Fruit fly (Drosophila melanogaster) whole organism, embryonic: ENCODE results near the gene CG10226.
A peak's percentile ranks its signal among the peaks of the same experiment; 100 is the strongest.

Experiments
- Atf6 ChIP-seq: fragments of 200-800 bp; sonication (Bioruptor generic); IDR thresholded peaks from 2 replicates; pipeline ENCODE4 v1.3.6; 2022; ENCODE audit warnings: missing biosample characterization, missing genetic modification characterization
- Awh ChIP-seq: fragments of 200-800 bp; sonication (Bioruptor generic); IDR thresholded peaks from 2 replicates; pipeline ENCODE4, ENCODE4 v1.3.6; 2022; ENCODE audit warnings: missing biosample characterization, missing genetic modification characterization
- Bteb2 ChIP-seq: fragments of 200-800 bp; sonication (Bioruptor generic); optimal IDR thresholded peaks from 2 replicates; lab custom pipeline; 2016; ENCODE audit warnings: missing biosample characterization, missing genetic modification characterization
- CG10431 ChIP-seq: fragments of 200-800 bp; sonication (Bioruptor generic); optimal IDR thresholded peaks from 3 replicates; lab custom pipeline; 2018; ENCODE audit warnings: missing biosample characterization, mild to moderate bottlenecking, missing genetic modification characterization
- CG11723 ChIP-seq: fragments of 200-800 bp; sonication (Bioruptor generic); optimal IDR thresholded peaks from 2 replicates; lab custom pipeline; 2017; ENCODE audit warnings: missing biosample characterization, mild to moderate bottlenecking, missing genetic modification characterization
- CG14667 ChIP-seq: fragments of 200-800 bp; sonication (Bioruptor generic); IDR thresholded peaks from 2 replicates; pipeline ENCODE4 v1.3.6; 2022; ENCODE audit warnings: missing biosample characterization, missing genetic modification characterization
- CG16779 ChIP-seq: fragments of 200-800 bp; sonication (Bioruptor generic); IDR thresholded peaks from 2 replicates; pipeline ENCODE4 v1.3.6; 2022; ENCODE audit warnings: missing biosample characterization, missing genetic modification characterization
- CG17612 ChIP-seq: fragments of 200-800 bp; sonication (Bioruptor generic); IDR thresholded peaks from 2 replicates; pipeline ENCODE4 v1.3.6; 2022; ENCODE audit warnings: missing biosample characterization, missing genetic modification characterization
- CG18011 ChIP-seq: fragments of 200-800 bp; sonication (Bioruptor generic); optimal IDR thresholded peaks from 2 replicates; lab custom pipeline; 2017; ENCODE audit warnings: missing biosample characterization, missing genetic modification characterization, mild to moderate bottlenecking, moderate library complexity, missing genotype
- CG1832 ChIP-seq: fragments of 200-800 bp; sonication (Bioruptor generic); optimal IDR thresholded peaks from 2 replicates; lab custom pipeline; 2017; ENCODE audit warnings: missing biosample characterization, mild to moderate bottlenecking, missing genetic modification characterization, inconsistent platforms
- CG3065 ChIP-seq: fragments of 200-800 bp; sonication (Bioruptor generic); optimal IDR thresholded peaks from 2 replicates; lab custom pipeline; 2016; ENCODE audit warnings: missing biosample characterization, missing genetic modification characterization
- CG31365 ChIP-seq: fragments of 200-800 bp; sonication (Bioruptor generic); optimal IDR thresholded peaks from 2 replicates; lab custom pipeline; 2018; ENCODE audit warnings: missing biosample characterization, mild to moderate bottlenecking, missing genetic modification characterization
- CG3163 ChIP-seq: fragments of 200-800 bp; sonication (Bioruptor generic); optimal IDR thresholded peaks from 3 replicates; lab custom pipeline; 2016; ENCODE audit warnings: missing biosample characterization, missing genetic modification characterization
- CG3995 ChIP-seq: fragments of 200-800 bp; sonication (Bioruptor generic); optimal IDR thresholded peaks from 3 replicates; lab custom pipeline; 2016; ENCODE audit warnings: missing biosample characterization, missing genetic modification characterization
- CG6175 ChIP-seq: fragments of 200-800 bp; sonication (Bioruptor generic); IDR thresholded peaks from 3 replicates; pipeline ENCODE4 v1.3.6; 2022; ENCODE audit warnings: missing biosample characterization, missing genetic modification characterization
- CG6765 ChIP-seq: fragments of 200-800 bp; sonication (Bioruptor generic); optimal IDR thresholded peaks from 3 replicates; lab custom pipeline; 2017; ENCODE audit warnings: missing biosample characterization, mild to moderate bottlenecking, missing genetic modification characterization
- CG6854 ChIP-seq: fragments of 200-800 bp; sonication (Bioruptor generic); optimal IDR thresholded peaks from 3 replicates; lab custom pipeline; 2017; ENCODE audit warnings: missing biosample characterization, mild to moderate bottlenecking, missing genetic modification characterization
- CG7745 ChIP-seq: fragments of 200-800 bp; sonication (Bioruptor generic); optimal IDR thresholded peaks from 2 replicates; lab custom pipeline; 2018; ENCODE audit warnings: missing biosample characterization, mild to moderate bottlenecking, missing genetic modification characterization, moderate library complexity
- CG7786 ChIP-seq: fragments of 200-800 bp; sonication (Bioruptor generic); optimal IDR thresholded peaks from 2 replicates; lab custom pipeline; 2016; ENCODE audit warnings: missing biosample characterization, missing genetic modification characterization
- CG7963 ChIP-seq: fragments of 200-800 bp; sonication (Bioruptor generic); IDR thresholded peaks from 3 replicates; pipeline ENCODE4 v1.3.6; 2022; ENCODE audit warnings: missing biosample characterization, missing genetic modification characterization; ENCODE audit not compliant: partially characterized antibody
- CG8359 ChIP-seq: fragments of 200-800 bp; sonication (Bioruptor generic); optimal IDR thresholded peaks from 2 replicates; lab custom pipeline; 2017; ENCODE audit warnings: missing biosample characterization, mild to moderate bottlenecking, missing genetic modification characterization, borderline replicate concordance
- Camta ChIP-seq: fragments of 200-800 bp; sonication (Bioruptor generic); optimal IDR thresholded peaks from 2 replicates; lab custom pipeline; 2016; ENCODE audit warnings: missing biosample characterization, missing genetic modification characterization
- Dad ChIP-seq: fragments of 200-800 bp; sonication (Bioruptor generic); optimal IDR thresholded peaks from 3 replicates; lab custom pipeline; 2016; ENCODE audit warnings: missing biosample characterization, missing genetic modification characterization
- Dek ChIP-seq: fragments of 200-800 bp; sonication (Bioruptor generic); optimal IDR thresholded peaks from 3 replicates; lab custom pipeline; 2019; ENCODE audit warnings: missing biosample characterization, mild to moderate bottlenecking, missing genetic modification characterization, moderate library complexity
- HLHmδ ChIP-seq: fragments of 200-800 bp; sonication (Bioruptor generic); optimal IDR thresholded peaks from 2 replicates; lab custom pipeline; 2018; ENCODE audit warnings: missing biosample characterization, mild to moderate bottlenecking, missing genetic modification characterization, moderate library complexity
- Hand ChIP-seq: fragments of 200-800 bp; sonication (Bioruptor generic); optimal IDR thresholded peaks from 2 replicates; lab custom pipeline; 2017; ENCODE audit warnings: mild to moderate bottlenecking, missing biosample characterization, missing genetic modification reagents, missing genetic modification characterization
- Lhr ChIP-seq: fragments of 200-800 bp; sonication (Bioruptor generic); optimal IDR thresholded peaks from 3 replicates; lab custom pipeline; 2017; ENCODE audit warnings: mild to moderate bottlenecking, missing biosample characterization, missing genetic modification reagents, missing genetic modification characterization
- MTF-1 ChIP-seq: fragments of 200-800 bp; sonication (Bioruptor generic); optimal IDR thresholded peaks from 2 replicates; lab custom pipeline; 2018; ENCODE audit warnings: missing biosample characterization, mild to moderate bottlenecking, missing genetic modification characterization, borderline replicate concordance
- Max ChIP-seq: fragments of 200-800 bp; sonication (Bioruptor generic); optimal IDR thresholded peaks from 2 replicates; lab custom pipeline; 2016; ENCODE audit warnings: missing biosample characterization, mild to moderate bottlenecking, missing genetic modification characterization
- Rfx ChIP-seq: fragments of 200-800 bp; sonication (Bioruptor generic); IDR thresholded peaks from 2 replicates; pipeline ENCODE4 v1.3.6; 2022; ENCODE audit warnings: missing biosample characterization, missing genetic modification characterization
- Sox102F ChIP-seq: fragments of 200-800 bp; sonication (Bioruptor generic); optimal IDR thresholded peaks from 2 replicates; lab custom pipeline; 2018; ENCODE audit warnings: missing biosample characterization, mild to moderate bottlenecking, missing genetic modification characterization, moderate library complexity
- aop ChIP-seq: fragments of 200-800 bp; sonication (Bioruptor generic); IDR thresholded peaks from 2 replicates; pipeline ENCODE4 v1.3.6; 2022; ENCODE audit warnings: missing biosample characterization, missing genetic modification characterization
- az2 ChIP-seq: fragments of 200-800 bp; sonication (Bioruptor generic); optimal IDR thresholded peaks from 3 replicates; lab custom pipeline; 2016; ENCODE audit warnings: missing biosample characterization, missing genetic modification characterization
- bab2 ChIP-seq: fragments of 200-800 bp; sonication (Bioruptor generic); optimal IDR thresholded peaks from 2 replicates; lab custom pipeline; 2016; ENCODE audit warnings: missing biosample characterization, missing genetic modification characterization
- cwo ChIP-seq: fragments of 200-800 bp; sonication (Bioruptor generic); optimal IDR thresholded peaks from 3 replicates; lab custom pipeline; 2017; ENCODE audit warnings: missing biosample characterization, missing genetic modification characterization, mild to moderate bottlenecking, moderate library complexity, missing genetic modification reagents
- gsb ChIP-seq: fragments of 200-800 bp; sonication (Bioruptor generic); IDR thresholded peaks from 2 replicates; pipeline ENCODE4 v1.3.6; 2022; ENCODE audit warnings: missing biosample characterization, missing genetic modification characterization
- mirr ChIP-seq: fragments of 200-800 bp; sonication (Bioruptor generic); optimal IDR thresholded peaks from 3 replicates; lab custom pipeline; 2018; ENCODE audit warnings: missing biosample characterization, mild to moderate bottlenecking, missing genetic modification characterization
- pfk ChIP-seq: fragments of 200-800 bp; sonication (Bioruptor generic); optimal IDR thresholded peaks from 2 replicates; lab custom pipeline; 2018; ENCODE audit warnings: missing biosample characterization, mild to moderate bottlenecking, missing genetic modification characterization, moderate library complexity
- psq ChIP-seq: fragments of 200-800 bp; sonication (Bioruptor generic); optimal IDR thresholded peaks from 2 replicates; lab custom pipeline; 2017; ENCODE audit warnings: missing biosample characterization, missing genetic modification characterization
- sens ChIP-seq: fragments of 200-800 bp; sonication (Bioruptor generic); peaks from one replicate; lab custom pipeline; 2016; ENCODE audit warnings: missing biosample characterization, missing genetic modification characterization
- sim ChIP-seq: fragments of 200-800 bp; sonication (Bioruptor generic); IDR thresholded peaks from 2 replicates; pipeline ENCODE4 v1.3.6; 2022; ENCODE audit warnings: missing biosample characterization, missing genetic modification characterization
- slp2 ChIP-seq: fragments of 200-800 bp; sonication (Bioruptor generic); optimal IDR thresholded peaks from 2 replicates; lab custom pipeline; 2016; ENCODE audit warnings: missing biosample characterization, missing genetic modification characterization
- tgo ChIP-seq: fragments of 200-800 bp; sonication (Bioruptor generic); IDR thresholded peaks from 3 replicates; pipeline ENCODE4 v1.3.6; 2022; ENCODE audit warnings: missing biosample characterization, missing genetic modification characterization
- tio ChIP-seq: fragments of 200-800 bp; sonication (Bioruptor generic); optimal IDR thresholded peaks from 2 replicates; lab custom pipeline; 2017; ENCODE audit warnings: missing biosample characterization, missing genetic modification characterization, inconsistent platforms
- toy ChIP-seq: fragments of 200-800 bp; sonication (Bioruptor generic); IDR thresholded peaks from 2 replicates; pipeline ENCODE4 v1.3.6; 2022; ENCODE audit warnings: missing biosample characterization, missing genetic modification characterization
- trem ChIP-seq: fragments of 200-800 bp; optimal IDR thresholded peaks from 3 replicates; lab custom pipeline; 2019; ENCODE audit warnings: missing biosample characterization, mild to moderate bottlenecking, missing genetic modification characterization, moderate library complexity
- tup ChIP-seq: fragments of 200-800 bp; sonication (Bioruptor generic); optimal IDR thresholded peaks from 2 replicates; lab custom pipeline; 2016; ENCODE audit warnings: missing biosample characterization, mild to moderate bottlenecking, missing genetic modification characterization, moderate library complexity
- usp ChIP-seq: fragments of >200 bp; optimal IDR thresholded peaks from 2 replicates; lab custom pipeline; 2017; ENCODE audit warnings: missing biosample characterization, missing genetic modification characterization
- vvl ChIP-seq: fragments of 200-800 bp; sonication (Bioruptor generic); IDR thresholded peaks from 2 replicates; pipeline ENCODE4 v1.3.6; 2022; ENCODE audit warnings: missing biosample characterization, missing genetic modification characterization

CG10226 gene

DNA sequence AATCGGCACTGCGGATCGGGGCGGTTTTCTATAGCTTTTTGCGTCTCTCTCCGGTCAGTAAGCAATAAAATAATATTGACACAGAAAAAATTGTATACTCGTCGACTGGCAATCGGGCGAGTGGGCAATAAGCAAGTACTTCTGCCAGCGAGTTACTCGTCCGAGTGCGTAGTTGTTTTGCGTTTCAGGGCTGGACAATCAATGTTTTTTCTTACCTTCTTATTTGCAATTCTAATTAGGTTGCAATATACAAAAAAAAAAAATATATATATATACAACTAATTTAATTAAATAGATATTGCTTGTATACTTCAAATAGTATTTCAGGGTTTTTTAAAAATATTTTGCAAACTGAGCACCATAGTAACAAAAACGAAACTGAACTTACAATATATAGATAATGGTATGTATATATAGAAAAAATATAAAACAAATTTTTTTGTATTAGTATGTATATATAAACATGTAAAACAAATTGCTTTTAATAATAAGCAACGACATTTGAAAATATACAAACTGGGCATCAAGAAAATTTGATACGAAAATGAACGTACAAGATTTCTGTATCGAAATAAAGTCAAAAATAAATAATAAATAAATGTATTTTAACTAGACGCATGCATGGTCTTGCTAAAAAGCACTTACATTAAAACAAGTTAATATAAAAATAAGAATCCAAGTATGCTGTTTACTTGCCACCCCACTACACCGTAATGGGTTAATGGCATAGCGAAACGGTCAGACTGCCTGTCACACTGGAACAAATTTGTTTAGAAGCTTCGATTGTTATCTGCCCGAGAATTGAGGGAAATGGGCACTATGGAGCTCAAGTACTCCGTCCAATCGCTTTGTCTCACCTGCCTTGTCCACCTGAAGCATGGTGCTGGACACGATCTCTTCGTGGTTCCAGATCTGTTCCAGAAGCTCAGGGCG, 50.6 kb downstream of the CG10226 start, which contains the start of the genes D19A and CG7386 (continued):
- TF ChIP-seq Dad (no peak), cwo (peak; percentile 46), MTF-1 (GFP tag; lab: Kevin White, UChicago) (peak; percentile 8), pfk (GFP tag; lab: Kevin White, UChicago) (no peak), psq (no peak), usp (no peak), CG11723 (GFP tag; lab: Kevin White, UChicago) (peak; percentile 16), trem (tag; lab: Kevin White, UChicago) (peak; percentile 36), Bteb2 (GFP tag; lab: Kevin White, UChicago) (peak; percentile 50), toy (GFP tag; lab: Robert Waterston, UW) (0 out of 2 replicates have a peak, but pooled peaks have one; percentile 33), CG3995 (no peak), bab2 (peak; percentile 43), CG6175 (no peak), aop (no peak), slp2 (GFP tag; lab: Kevin White, UChicago) (peak; percentile 49), CG1832 (GFP tag; lab: Kevin White, UChicago) (no peak), sim (GFP tag; lab: Robert Waterston, UW) (peak; percentile 27), sens (GFP tag; lab: Kevin White, UChicago) (peak; percentile 83), Awh (GFP tag; lab: Robert Waterston, UW) (no peak), CG8359 (no peak), CG6854 (no peak), Sox102F (peak; percentile 58), CG31365 (tag; lab: Kevin White, UChicago) (no peak), CG3163 (GFP tag; lab: Kevin White, UChicago) (no peak), Camta (GFP tag; lab: Kevin White, UChicago) (no peak), tgo (GFP tag; lab: Robert Waterston, UW) (peak; percentile 45), az2 (peak; percentile 40), CG7786 (GFP tag; lab: Kevin White, UChicago) (peak; percentile 56), CG16779 (GFP tag; lab: Robert Waterston, UW) (0 out of 2 replicates have a peak, but pooled peaks have one; percentile 20), vvl (peak; percentile 97), tup (GFP tag; lab: Kevin White, UChicago) (peak; percentile 5), gsb (GFP tag; lab: Robert Waterston, UW) (peak; percentile 15; the same call in 1 of the 2 replicates), CG3065 (GFP tag; lab: Kevin White, UChicago) (no peak), CG7963 (GFP tag; lab: Robert Waterston, UW) (no peak), mirr (GFP tag; lab: Kevin White, UChicago) (peak; percentile 37), Atf6 (GFP tag; lab: Robert Waterston, UW) (peak; percentile 36; the same call in 1 of the 2 replicates), CG17612 (no peak), Lhr (GFP tag; lab: Kevin White, UChicago) (no peak), CG7745 (tag; lab: Kevin White, UChicago) (no peak), tio (GFP tag; lab: Kevin White, UChicago) (no peak), Rfx (peak; percentile 85), Dek (peak; percentile 47), CG10431 (GFP tag; lab: Kevin White, UChicago) (peak; percentile 27), Hand (GFP tag; lab: Kevin White, UChicago) (no peak), CG18011 (no peak), Max (GFP tag; lab: Kevin White, UChicago) (peak; percentile 31), CG14667 (GFP tag; lab: Robert Waterston, UW) (peak; percentile 39; the same call in 1 of the 2 replicates), HLHmδ (GFP tag; lab: Kevin White, UChicago) (no peak), CG6765 (GFP tag; lab: Kevin White, UChicago) (peak; percentile 3)
